Worm (Caenorhabditis elegans) whole organism, early embryonic: Measurements from ENCODE around the gene C09G5.13.

Experiments used
- B0310.2 ChIP-seq: sonication (generic microtip); optimal IDR thresholded peaks from 2 replicates; lab custom pipeline; 2016; ENCODE audit warnings: mild to moderate bottlenecking, missing genetic modification characterization, missing compliant biosample characterization
- F13C5.2 ChIP-seq: sonication (generic microtip); optimal IDR thresholded peaks from 2 replicates; lab custom pipeline; 2017; ENCODE audit warnings: mild to moderate bottlenecking, missing genetic modification characterization, inconsistent platforms, missing compliant biosample characterization
- aly-1 ChIP-seq: sonication (generic microtip); optimal IDR thresholded peaks from 2 replicates; lab custom pipeline; 2016; ENCODE audit warnings: missing genetic modification characterization, missing compliant biosample characterization
- ama-1 ChIP-seq: fragments of 150-350 bp; optimal IDR thresholded peaks from 2 replicates; lab custom pipeline; 2014
- ceh-13 ChIP-seq: fragments of 200-800 bp; sonication (Bioruptor generic); optimal IDR thresholded peaks from 2 replicates; lab custom pipeline; 2018; ENCODE audit warnings: mild to moderate bottlenecking, missing genetic modification characterization, missing compliant biosample characterization
- ceh-36 ChIP-seq: sonication (generic microtip); optimal IDR thresholded peaks from 2 replicates; lab custom pipeline; 2016; ENCODE audit warnings: missing genetic modification characterization, inconsistent platforms, missing compliant biosample characterization
- ets-7 ChIP-seq: sonication (generic microtip); optimal IDR thresholded peaks from 2 replicates; lab custom pipeline; 2016; ENCODE audit warnings: missing genotype, missing genetic modification characterization, missing compliant biosample characterization
- flt-1 ChIP-seq: fragments of 200-800 bp; sonication (Bioruptor generic); IDR thresholded peaks from 2 replicates; pipeline ENCODE4 v1.3.6; 2022; ENCODE audit warnings: missing genetic modification characterization, missing compliant biosample characterization
- hmbx-1 ChIP-seq: sonication (generic microtip); optimal IDR thresholded peaks from 2 replicates; lab custom pipeline; 2016; ENCODE audit warnings: mild to moderate bottlenecking, missing genetic modification characterization, missing compliant biosample characterization
- hmg-4 ChIP-seq: fragments of 200-800 bp; sonication (Bioruptor generic); optimal IDR thresholded peaks from 2 replicates; lab custom pipeline; 2018; ENCODE audit warnings: mild to moderate bottlenecking, missing genetic modification characterization, missing compliant biosample characterization
- hnd-1 ChIP-seq: sonication (generic microtip); optimal IDR thresholded peaks from 2 replicates; lab custom pipeline; 2016; ENCODE audit warnings: missing genetic modification characterization, missing compliant biosample characterization
- pes-1 ChIP-seq: fragments of 200-800 bp; sonication (Bioruptor generic); IDR thresholded peaks from 2 replicates; pipeline ENCODE4 v1.3.6; 2022; ENCODE audit warnings: missing genetic modification reagents, missing genetic modification characterization, missing compliant biosample characterization
- scrt-1 ChIP-seq: fragments of 200-800 bp; sonication (Bioruptor generic); IDR thresholded peaks from 2 replicates; pipeline ENCODE4 v1.3.6; 2022; ENCODE audit warnings: missing genetic modification characterization, missing compliant biosample characterization
- sea-1 ChIP-seq: fragments of 200-800 bp; sonication (Bioruptor generic); conservative IDR thresholded peaks from 2 replicates; pipeline ENCODE4 v1.3.6; 2022; ENCODE audit warnings: missing genetic modification characterization, missing compliant biosample characterization
- tbx-11 ChIP-seq: fragments of 200-800 bp; sonication (Bioruptor generic); IDR thresholded peaks from 2 replicates; pipeline ENCODE4 v1.3.6; 2022; ENCODE audit warnings: missing genetic modification characterization, missing compliant biosample characterization
- tbx-37 ChIP-seq: fragments of 200-800 bp; sonication (Bioruptor generic); conservative IDR thresholded peaks from 2 replicates; pipeline ENCODE4 v1.3.6; 2022; ENCODE audit warnings: missing genetic modification reagents, missing genetic modification characterization, missing compliant biosample characterization
- tra-4 ChIP-seq: sonication (generic microtip); optimal IDR thresholded peaks from 2 replicates; lab custom pipeline; 2017; ENCODE audit warnings: missing genetic modification characterization, missing compliant biosample characterization

Gene C09G5.13

ce11 chrII:10753694-10754093 is 36.5 kb downstream of the C09G5.13 start:
- TF ChIP-seq F13C5.2 (tag; lab: Kevin White, UChicago), result no peak
- no peak for TF ChIP-seq ceh-13 (GFP tag; lab: Kevin White, UChicago)
- TF ChIP-seq ama-1 (lab: Kevin White, UChicago), result no peak
- TF ChIP-seq B0310.2 (tag; lab: Kevin White, UChicago), result no peak
- no peak for TF ChIP-seq ceh-36 (tag; lab: Kevin White, UChicago)
- no peak for TF ChIP-seq tbx-11
- TF ChIP-seq flt-1 (GFP tag; lab: Robert Waterston, UW), result no peak
- no peak for TF ChIP-seq hmg-4 (GFP tag; lab: Kevin White, UChicago)

DNA sequence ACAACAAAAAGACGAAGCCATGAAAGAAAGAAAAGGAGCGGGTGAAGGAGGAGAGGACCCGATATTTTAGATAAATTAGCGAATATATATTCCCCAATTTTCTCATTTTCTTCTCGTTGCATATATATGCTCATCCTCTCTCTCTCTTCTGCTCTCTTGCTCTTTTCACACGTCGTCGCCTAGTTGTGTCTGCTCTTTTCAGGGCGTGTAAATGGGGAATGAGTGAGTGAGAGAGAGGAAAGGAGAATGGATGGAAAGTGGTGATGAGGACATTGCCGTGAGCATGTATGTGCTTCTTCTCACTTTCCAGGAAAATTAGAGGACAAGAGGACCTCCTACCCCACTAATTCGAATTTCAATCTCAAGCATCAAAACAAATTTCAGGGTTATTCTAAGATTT is 38.2 kb downstream of the C09G5.13 start:
- TF ChIP-seq flt-1 (GFP tag; lab: Robert Waterston, UW) (no peak), tbx-37 (GFP tag; lab: Robert Waterston, UW) (no peak), hmg-4 (GFP tag; lab: Kevin White, UChicago) (no peak), ets-7 (tag; lab: Kevin White, UChicago) (no peak), hmbx-1 (tag; lab: Kevin White, UChicago) (no peak), B0310.2 (tag; lab: Kevin White, UChicago) (no peak), scrt-1 (GFP tag; lab: Robert Waterston, UW) (no peak), pes-1 (no peak), hnd-1 (tag; lab: Kevin White, UChicago) (no peak), ceh-13 (GFP tag; lab: Kevin White, UChicago) (no peak), ceh-36 (tag; lab: Kevin White, UChicago) (no peak), aly-1 (tag; lab: Kevin White, UChicago) (no peak), F13C5.2 (tag; lab: Kevin White, UChicago) (no peak), tra-4 (tag; lab: Kevin White, UChicago) (no peak), tbx-11 (no peak), sea-1 (GFP tag; lab: Robert Waterston, UW) (no peak)

DNA sequence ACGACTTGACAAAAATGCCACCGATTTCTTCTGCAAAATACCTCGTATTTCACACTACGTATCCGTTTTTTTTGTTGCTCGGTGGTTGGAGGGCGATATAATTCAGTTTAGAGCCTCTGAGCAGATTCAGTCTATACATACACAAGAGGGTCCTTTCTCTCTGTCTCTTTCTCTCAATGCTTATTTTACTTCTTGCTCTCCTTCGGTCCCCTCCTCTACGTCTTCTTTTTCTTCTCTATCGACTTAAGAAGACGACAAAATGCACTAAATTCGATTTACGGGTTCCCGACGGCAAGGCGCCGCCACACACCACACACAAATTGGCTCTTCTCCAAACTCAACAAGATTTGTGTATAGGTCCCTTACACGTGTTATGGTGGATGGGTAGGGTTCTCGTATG is 41.7 kb downstream of the C09G5.13 start:
- TF ChIP-seq hmbx-1 (tag; lab: Kevin White, UChicago) (no peak), pes-1 (no peak), hmg-4 (GFP tag; lab: Kevin White, UChicago) (no peak), F13C5.2 (tag; lab: Kevin White, UChicago) (no peak)

ce11 chrII:10759425-10759824 is 42.2 kb downstream of the C09G5.13 start:
- no peak for TF ChIP-seq ceh-36 (tag; lab: Kevin White, UChicago)
- TF ChIP-seq ama-1 (lab: Kevin White, UChicago), result no peak
- TF ChIP-seq tbx-11, result no peak
- TF ChIP-seq scrt-1 (GFP tag; lab: Robert Waterston, UW), result no peak
- TF ChIP-seq aly-1 (tag; lab: Kevin White, UChicago), result no peak
- no peak for TF ChIP-seq B0310.2 (tag; lab: Kevin White, UChicago)
- no peak for TF ChIP-seq sea-1 (GFP tag; lab: Robert Waterston, UW)
- no peak for TF ChIP-seq hmbx-1 (tag; lab: Kevin White, UChicago)
- TF ChIP-seq pes-1, result no peak
- no peak for TF ChIP-seq flt-1 (GFP tag; lab: Robert Waterston, UW)
- no peak for TF ChIP-seq F13C5.2 (tag; lab: Kevin White, UChicago)
- TF ChIP-seq tbx-37 (GFP tag; lab: Robert Waterston, UW), result no peak

- no peak for TF ChIP-seq ceh-36 (tag; lab: Kevin White, UChicago)
- TF ChIP-seq aly-1 (tag; lab: Kevin White, UChicago), result no peak
- TF ChIP-seq ets-7 (tag; lab: Kevin White, UChicago), result no peak
- no peak for TF ChIP-seq hnd-1 (tag; lab: Kevin White, UChicago)
- no peak for TF ChIP-seq sea-1 (GFP tag; lab: Robert Waterston, UW)
- no peak for TF ChIP-seq scrt-1 (GFP tag; lab: Robert Waterston, UW)
- no peak for TF ChIP-seq ceh-13 (GFP tag; lab: Kevin White, UChicago)
- no peak for TF ChIP-seq flt-1 (GFP tag; lab: Robert Waterston, UW)
- no peak for TF ChIP-seq tbx-11
- no peak for TF ChIP-seq tra-4 (tag; lab: Kevin White, UChicago)
- TF ChIP-seq B0310.2 (tag; lab: Kevin White, UChicago), result no peak
- TF ChIP-seq ama-1 (lab: Kevin White, UChicago), result no peak
- TF ChIP-seq tbx-37 (GFP tag; lab: Robert Waterston, UW), result no peak
- TF ChIP-seq hmg-4 (GFP tag; lab: Kevin White, UChicago), result no peak
- TF ChIP-seq pes-1, result no peak
- no peak for TF ChIP-seq F13C5.2 (tag; lab: Kevin White, UChicago)
- no peak for TF ChIP-seq hmbx-1 (tag; lab: Kevin White, UChicago)
Observed at ce11 chrII:10760801-10761200, 43.6 kb downstream of the C09G5.13 start.

DNA sequence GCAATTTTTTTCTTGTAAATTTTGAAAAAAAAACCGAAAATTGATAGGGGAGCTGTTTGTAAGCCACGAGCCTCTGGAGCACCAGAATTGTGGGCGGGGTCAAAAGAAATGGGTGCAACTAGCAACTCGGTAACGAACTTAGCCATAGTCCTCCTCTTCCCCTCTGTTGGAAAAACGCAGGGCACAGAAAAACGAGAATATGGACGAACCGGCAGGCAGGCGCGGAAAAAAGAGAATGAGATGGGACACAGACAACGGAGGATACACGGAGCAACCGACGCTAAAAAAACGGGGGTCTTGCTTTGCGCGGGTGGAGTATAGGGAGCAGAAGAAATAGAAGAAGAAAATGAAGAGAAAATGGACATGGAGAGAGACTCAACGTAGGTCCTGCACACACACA is 44.4 kb downstream of the C09G5.13 start:
- TF ChIP-seq tbx-11, result no peak
- TF ChIP-seq ceh-13 (GFP tag; lab: Kevin White, UChicago), result no peak
- TF ChIP-seq ets-7 (tag; lab: Kevin White, UChicago), result no peak
- no peak for TF ChIP-seq tra-4 (tag; lab: Kevin White, UChicago)
- no peak for TF ChIP-seq ceh-36 (tag; lab: Kevin White, UChicago)
- no peak for TF ChIP-seq flt-1 (GFP tag; lab: Robert Waterston, UW)
- no peak for TF ChIP-seq F13C5.2 (tag; lab: Kevin White, UChicago)
- no peak for TF ChIP-seq tbx-37 (GFP tag; lab: Robert Waterston, UW)
- TF ChIP-seq ama-1 (lab: Kevin White, UChicago), result no peak
- TF ChIP-seq B0310.2 (tag; lab: Kevin White, UChicago), result no peak
- TF ChIP-seq hmg-4 (GFP tag; lab: Kevin White, UChicago), result no peak
- TF ChIP-seq pes-1, result no peak
- no peak for TF ChIP-seq scrt-1 (GFP tag; lab: Robert Waterston, UW)
- no peak for TF ChIP-seq hnd-1 (tag; lab: Kevin White, UChicago)

ce11 chrII:10765238-10765637 is 48.0 kb downstream of the C09G5.13 start:
- TF ChIP-seq ceh-36 (tag; lab: Kevin White, UChicago) (no peak), F13C5.2 (tag; lab: Kevin White, UChicago) (no peak), tbx-11 (no peak), hnd-1 (tag; lab: Kevin White, UChicago) (no peak), sea-1 (GFP tag; lab: Robert Waterston, UW) (no peak), tbx-37 (GFP tag; lab: Robert Waterston, UW) (no peak), hmbx-1 (tag; lab: Kevin White, UChicago) (no peak), pes-1 (no peak), hmg-4 (GFP tag; lab: Kevin White, UChicago) (no peak), flt-1 (GFP tag; lab: Robert Waterston, UW) (no peak), B0310.2 (tag; lab: Kevin White, UChicago) (no peak), ama-1 (lab: Kevin White, UChicago) (no peak), ceh-13 (GFP tag; lab: Kevin White, UChicago) (no peak), aly-1 (tag; lab: Kevin White, UChicago) (no peak), ets-7 (tag; lab: Kevin White, UChicago) (no peak), tra-4 (tag; lab: Kevin White, UChicago) (no peak), scrt-1 (GFP tag; lab: Robert Waterston, UW) (no peak)
